Worm (Caenorhabditis elegans) whole organism, L2 larva: ENCODE results near the gene Y71H2AM.11.
A peak's percentile ranks its signal among the peaks of the same experiment; 100 is the strongest.
"Not testable (repeated sequence)": the region's sequence is repeated elsewhere in the genome, so short reads cannot be mapped to it uniquely, and the experiment has no call there.

Experiments
- C34F6.9 ChIP-seq: fragments of 150-350 bp; optimal IDR thresholded peaks from 2 replicates; lab custom pipeline; 2014; ENCODE audit warnings: missing biosample characterization, missing genetic modification characterization
- F13H6.1 ChIP-seq: sonication (generic microtip); optimal IDR thresholded peaks from 2 replicates; lab custom pipeline; 2016; ENCODE audit warnings: missing genetic modification characterization, missing compliant biosample characterization
- ZK546.5 ChIP-seq: sonication (generic microtip); optimal IDR thresholded peaks from 2 replicates; lab custom pipeline; 2017; ENCODE audit warnings: missing biosample characterization, missing genetic modification characterization
- alr-1 ChIP-seq: fragments of 150-350 bp; optimal IDR thresholded peaks from 2 replicates; lab custom pipeline; 2014; ENCODE audit warnings: missing biosample characterization, missing genetic modification characterization
- aly-2 ChIP-seq: fragments of 150-350 bp; optimal IDR thresholded peaks from 2 replicates; lab custom pipeline; 2014; ENCODE audit warnings: missing biosample characterization, missing genetic modification characterization
- ama-1 ChIP-seq: fragments of 150-350 bp; optimal IDR thresholded peaks from 2 replicates; lab custom pipeline; 2018; ENCODE audit warnings: inconsistent platforms
- blmp-1 ChIP-seq: sonication (generic microtip); optimal IDR thresholded peaks from 2 replicates; lab custom pipeline; 2017; ENCODE audit warnings: missing genetic modification characterization, mild to moderate bottlenecking, missing compliant biosample characterization, antibody characterized with exemption, moderate library complexity; ENCODE audit not compliant: insufficient read depth
- ceh-16 ChIP-seq: fragments of 150-350 bp; optimal IDR thresholded peaks from 2 replicates; lab custom pipeline; 2014; ENCODE audit warnings: missing biosample characterization, missing genetic modification characterization
- crh-2 ChIP-seq: sonication (generic microtip); optimal IDR thresholded peaks from 2 replicates; lab custom pipeline; 2017; ENCODE audit warnings: missing biosample characterization, missing genetic modification characterization
- dmd-4 ChIP-seq: sonication (generic microtip); optimal IDR thresholded peaks from 2 replicates; lab custom pipeline; 2017; ENCODE audit warnings: missing biosample characterization, missing genetic modification characterization
- egl-27 ChIP-seq: sonication (generic microtip); optimal IDR thresholded peaks from 3 replicates; lab custom pipeline; 2017; ENCODE audit warnings: missing biosample characterization, missing genetic modification reagents, missing genetic modification characterization
- elt-1 ChIP-seq: fragments of 150-350 bp; optimal IDR thresholded peaks from 2 replicates; lab custom pipeline; 2014; ENCODE audit warnings: missing biosample characterization, missing genetic modification characterization
- elt-3 ChIP-seq: sonication (generic microtip); optimal IDR thresholded peaks from 2 replicates; lab custom pipeline; 2017; ENCODE audit warnings: missing biosample characterization, missing genetic modification characterization
- fos-1 ChIP-seq: fragments of 150-350 bp; optimal IDR thresholded peaks from 2 replicates; lab custom pipeline; 2014; ENCODE audit warnings: missing biosample characterization, missing genetic modification characterization
- lin-13 ChIP-seq: fragments of 150-350 bp; optimal IDR thresholded peaks from 2 replicates; lab custom pipeline; 2014; ENCODE audit warnings: missing biosample characterization, missing genetic modification reagents, missing genetic modification characterization
- lin-39 ChIP-seq: fragments of 150-350 bp; optimal IDR thresholded peaks from 2 replicates; lab custom pipeline; 2014; ENCODE audit warnings: missing biosample characterization, missing genetic modification reagents, missing genetic modification characterization
- lsy-2 ChIP-seq, 2 experiments: fragments of 150-350 bp in 1 of 2; sonication (generic microtip) in 1 of 2; optimal IDR thresholded peaks; 2 replicates each; lab custom pipeline; 2014 to 2017; ENCODE audit warnings: missing biosample characterization in 2 of 2, missing genetic modification characterization in 2 of 2
- mab-5 ChIP-seq: fragments of 150-350 bp; optimal IDR thresholded peaks from 2 replicates; lab custom pipeline; 2014; ENCODE audit warnings: missing biosample characterization, missing genetic modification characterization
- mbf-1 ChIP-seq: sonication (generic microtip); optimal IDR thresholded peaks from 2 replicates; lab custom pipeline; 2017; ENCODE audit warnings: missing biosample characterization, missing genetic modification characterization
- nhr-10 ChIP-seq: sonication (generic microtip); optimal IDR thresholded peaks from 2 replicates; lab custom pipeline; 2017; ENCODE audit warnings: missing biosample characterization, missing genetic modification characterization
- nhr-129 ChIP-seq: fragments of 150-350 bp; optimal IDR thresholded peaks from 2 replicates; lab custom pipeline; 2014; ENCODE audit warnings: missing biosample characterization, missing genetic modification characterization
- nhr-21 ChIP-seq: fragments of 150-350 bp; optimal IDR thresholded peaks from 2 replicates; lab custom pipeline; 2014; ENCODE audit warnings: missing biosample characterization, missing genetic modification characterization
- nhr-23 ChIP-seq: fragments of 150-350 bp; optimal IDR thresholded peaks from 2 replicates; lab custom pipeline; 2014; ENCODE audit warnings: missing biosample characterization, missing genetic modification reagents, missing genetic modification characterization
- nhr-237 ChIP-seq: fragments of 150-350 bp; optimal IDR thresholded peaks from 2 replicates; lab custom pipeline; 2014; ENCODE audit warnings: missing biosample characterization, missing genetic modification characterization
- nhr-25 ChIP-seq: fragments of 150-350 bp; sonication (generic microtip); optimal IDR thresholded peaks from 3 replicates; lab custom pipeline; 2014; ENCODE audit warnings: missing biosample characterization, missing genetic modification characterization
- nhr-6 ChIP-seq: fragments of 150-350 bp; optimal IDR thresholded peaks from 2 replicates; lab custom pipeline; 2014; ENCODE audit warnings: missing biosample characterization, missing genetic modification characterization
- nhr-77 ChIP-seq: fragments of 150-350 bp; optimal IDR thresholded peaks from 2 replicates; lab custom pipeline; 2014; ENCODE audit warnings: missing biosample characterization, missing genetic modification characterization
- peb-1 ChIP-seq: fragments of 150-350 bp; optimal IDR thresholded peaks from 2 replicates; lab custom pipeline; 2014; ENCODE audit warnings: missing biosample characterization, missing genetic modification characterization
- sem-4 ChIP-seq: fragments of 150-350 bp; optimal IDR thresholded peaks from 2 replicates; lab custom pipeline; 2014; ENCODE audit warnings: missing biosample characterization, missing genetic modification reagents, missing genetic modification characterization
- sma-3 ChIP-seq: sonication (generic microtip); optimal IDR thresholded peaks from 2 replicates; lab custom pipeline; 2016; ENCODE audit warnings: missing genetic modification reagents, missing genetic modification characterization, missing compliant biosample characterization
- sma-9 ChIP-seq, 2 experiments: fragments of 150-350 bp in 1 of 2; sonication (generic microtip) in 1 of 2; optimal IDR thresholded peaks; 2 replicates each; lab custom pipeline; 2014 to 2016; ENCODE audit warnings: missing genetic modification characterization in 2 of 2, mild to moderate bottlenecking in 1 of 2, missing biosample characterization in 1 of 2, missing compliant biosample characterization in 1 of 2, missing genetic modification reagents in 1 of 2, moderate library complexity in 1 of 2
- snpc-4 ChIP-seq: fragments of 150-350 bp; optimal IDR thresholded peaks from 2 replicates; lab custom pipeline; 2014; ENCODE audit warnings: missing biosample characterization, missing genetic modification characterization
- unc-39 ChIP-seq: fragments of 150-350 bp; optimal IDR thresholded peaks from 2 replicates; lab custom pipeline; 2014; ENCODE audit warnings: missing biosample characterization, missing genetic modification characterization
- unc-55 ChIP-seq: fragments of 150-350 bp; sonication (generic microtip); optimal IDR thresholded peaks from 3 replicates; lab custom pipeline; 2014; ENCODE audit warnings: missing biosample characterization, missing genetic modification reagents, missing genetic modification characterization
- zag-1 ChIP-seq: fragments of 150-350 bp; optimal IDR thresholded peaks from 2 replicates; lab custom pipeline; 2014; ENCODE audit warnings: missing biosample characterization, missing genetic modification characterization
- ztf-11 ChIP-seq: sonication (generic microtip); optimal IDR thresholded peaks from 2 replicates; lab custom pipeline; 2017; ENCODE audit warnings: missing biosample characterization, missing genetic modification characterization

Y71H2AM.11 gene

ce11 chrIII:2710211-2710610 is 14.7 kb downstream of the Y71H2AM.11 start:
- TF ChIP-seq mbf-1, result no peak
- TF ChIP-seq dmd-4, result no peak
- no peak for TF ChIP-seq C34F6.9 (tag; lab: Kevin White, UChicago)
- TF ChIP-seq zag-1 (tag; lab: Kevin White, UChicago), result no peak
- TF ChIP-seq sma-9 (GFP tag; optimal IDR thresholded peaks at IDR 0.05; lab: Kevin White, UChicago), result no peak
- TF ChIP-seq sma-9 (tag; optimal IDR thresholded peaks at IDR 0.05; lab: Kevin White, UChicago), result no peak
- no peak for TF ChIP-seq nhr-237 (tag; lab: Kevin White, UChicago)

ce11 chrIII:2700637-2701036 is 24.3 kb downstream of the Y71H2AM.11 start, which contains the start of gene set-27:
TSS of gene set-27 (plus strand) at chrIII:2700937.
- TF ChIP-seq ama-1 (lab: Kevin White, UChicago), result no peak
- TF ChIP-seq blmp-1 (tag; lab: Kevin White, UChicago), result no peak
- no peak for TF ChIP-seq nhr-21 (tag; lab: Kevin White, UChicago)
- no peak for TF ChIP-seq zag-1 (tag; lab: Kevin White, UChicago)
- no peak for TF ChIP-seq sma-3 (GFP tag; lab: Kevin White, UChicago)
- no peak for TF ChIP-seq nhr-10
- no peak for TF ChIP-seq F13H6.1 (tag; lab: Kevin White, UChicago)
- TF ChIP-seq aly-2 (tag; lab: Kevin White, UChicago), result no peak
- TF ChIP-seq ztf-11, result no peak
- TF ChIP-seq dmd-4, result no peak
- TF ChIP-seq sma-9 (GFP tag; optimal IDR thresholded peaks at IDR 0.05; lab: Kevin White, UChicago), result no peak
- no peak for TF ChIP-seq sma-9 (tag; optimal IDR thresholded peaks at IDR 0.05; lab: Kevin White, UChicago)
- no peak for TF ChIP-seq C34F6.9 (tag; lab: Kevin White, UChicago)
- TF ChIP-seq nhr-129 (tag; lab: Kevin White, UChicago), result no peak
- no peak for TF ChIP-seq nhr-6 (tag; lab: Kevin White, UChicago)
- no peak for TF ChIP-seq fos-1 (tag; lab: Kevin White, UChicago)
- no peak for TF ChIP-seq peb-1 (tag; lab: Kevin White, UChicago)
- no peak for TF ChIP-seq sem-4 (tag; lab: Kevin White, UChicago)

ce11 chrIII:2699363-2699762 is 25.5 kb downstream of the Y71H2AM.11 start, which contains the start of gene cox-6B:
TSS of gene cox-6B (plus strand) at chrIII:2699663.
- TF ChIP-seq sma-9 (GFP tag; optimal IDR thresholded peaks at IDR 0.05; lab: Kevin White, UChicago); sma-9 (tag; optimal IDR thresholded peaks at IDR 0.05; lab: Kevin White, UChicago); aly-2 (tag; lab: Kevin White, UChicago); ztf-11: not testable (repeated sequence)

- TF ChIP-seq F13H6.1 (tag; lab: Kevin White, UChicago), result peak; percentile 4
- TF ChIP-seq lsy-2 (tag; optimal IDR thresholded peaks at IDR 0.05; lab: Kevin White, UChicago), result peak; percentile 23 to 67
- TF ChIP-seq C34F6.9 (tag; lab: Kevin White, UChicago), result peak; percentile 65
- TF ChIP-seq nhr-129 (tag; lab: Kevin White, UChicago), result no peak
- TF ChIP-seq egl-27 (tag; lab: Kevin White, UChicago), result no peak
- TF ChIP-seq crh-2 (tag; lab: Kevin White, UChicago), result peak; percentile 23
- peak; percentile 72 for TF ChIP-seq unc-55 (GFP tag; lab: Kevin White, UChicago)
- TF ChIP-seq mab-5 (tag; lab: Kevin White, UChicago), result no peak
- TF ChIP-seq nhr-25 (tag; lab: Kevin White, UChicago), result no peak
- TF ChIP-seq unc-39 (tag; lab: Kevin White, UChicago), result no peak
- TF ChIP-seq aly-2 (tag; lab: Kevin White, UChicago), result no peak
- peak; percentile 35 for TF ChIP-seq lin-13 (GFP tag; lab: Kevin White, UChicago)
These were observed 26.2 kb downstream of the Y71H2AM.11 start, which contains the start of gene slc-30A9 for ce11 chrIII:2698740-2699139. TSS of gene slc-30A9 (minus strand) at chrIII:2698817.

- TF ChIP-seq blmp-1 (tag; lab: Kevin White, UChicago), result no peak
- peak; percentile 45 for TF ChIP-seq crh-2 (tag; lab: Kevin White, UChicago)
- no peak for TF ChIP-seq ZK546.5
- no peak for TF ChIP-seq mbf-1
- no peak for TF ChIP-seq alr-1 (tag; lab: Kevin White, UChicago)
- TF ChIP-seq snpc-4 (tag; lab: Kevin White, UChicago), result no peak
- TF ChIP-seq nhr-77, result no peak
- no peak for TF ChIP-seq elt-3
- no peak for TF ChIP-seq lin-39 (tag; lab: Kevin White, UChicago)
- TF ChIP-seq nhr-23 (tag; lab: Kevin White, UChicago), result no peak
- peak; percentile 69 for TF ChIP-seq fos-1 (tag; lab: Kevin White, UChicago)
- no peak for TF ChIP-seq sma-9 (GFP tag; optimal IDR thresholded peaks at IDR 0.05; lab: Kevin White, UChicago)
- TF ChIP-seq sma-9 (tag; optimal IDR thresholded peaks at IDR 0.05; lab: Kevin White, UChicago), result no peak
- TF ChIP-seq ceh-16 (tag; lab: Kevin White, UChicago), result no peak
- TF ChIP-seq elt-1, result no peak
- TF ChIP-seq ztf-11, result no peak
These were observed 37.5 kb downstream of the Y71H2AM.11 start for ce11 chrIII:2687412-2687811.
